Worm (Caenorhabditis elegans): ENCODE data around the gene AC7.3.

The AC7.3 gene

DNA sequence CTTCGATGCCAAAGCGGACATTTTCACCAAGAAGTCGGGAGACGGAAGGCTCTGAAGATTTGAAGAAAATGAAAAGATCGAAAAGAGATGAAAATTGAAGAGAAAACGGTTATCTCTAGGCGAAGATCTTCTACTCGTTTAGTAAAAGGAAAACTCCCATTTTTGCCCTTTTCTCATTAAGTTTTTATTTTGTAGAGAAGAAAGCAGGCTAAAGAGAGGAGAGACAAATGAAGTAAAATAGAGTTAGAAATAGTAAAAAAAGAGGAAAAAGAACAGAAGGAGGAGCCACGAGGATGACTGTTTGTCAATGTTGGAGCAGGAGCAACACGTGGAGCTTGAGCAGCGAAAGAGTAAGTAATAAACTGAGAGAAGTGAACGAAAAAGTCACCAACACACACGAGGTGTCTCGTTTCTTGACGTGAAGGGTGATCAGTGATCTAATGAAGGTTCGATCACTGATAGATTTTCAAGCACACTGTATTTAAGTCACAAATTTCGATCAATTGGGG is 22.8 kb upstream of the AC7.3 start, which contains the start of gene ivd-1:
Gene ivd-1, minus strand, starts transcription at position 51 of the 509 bp plus-strand sequence.
- no peak for TF ChIP-seq unc-62 (GFP tag; optimal IDR thresholded peaks at IDR 0.05)

DNA sequence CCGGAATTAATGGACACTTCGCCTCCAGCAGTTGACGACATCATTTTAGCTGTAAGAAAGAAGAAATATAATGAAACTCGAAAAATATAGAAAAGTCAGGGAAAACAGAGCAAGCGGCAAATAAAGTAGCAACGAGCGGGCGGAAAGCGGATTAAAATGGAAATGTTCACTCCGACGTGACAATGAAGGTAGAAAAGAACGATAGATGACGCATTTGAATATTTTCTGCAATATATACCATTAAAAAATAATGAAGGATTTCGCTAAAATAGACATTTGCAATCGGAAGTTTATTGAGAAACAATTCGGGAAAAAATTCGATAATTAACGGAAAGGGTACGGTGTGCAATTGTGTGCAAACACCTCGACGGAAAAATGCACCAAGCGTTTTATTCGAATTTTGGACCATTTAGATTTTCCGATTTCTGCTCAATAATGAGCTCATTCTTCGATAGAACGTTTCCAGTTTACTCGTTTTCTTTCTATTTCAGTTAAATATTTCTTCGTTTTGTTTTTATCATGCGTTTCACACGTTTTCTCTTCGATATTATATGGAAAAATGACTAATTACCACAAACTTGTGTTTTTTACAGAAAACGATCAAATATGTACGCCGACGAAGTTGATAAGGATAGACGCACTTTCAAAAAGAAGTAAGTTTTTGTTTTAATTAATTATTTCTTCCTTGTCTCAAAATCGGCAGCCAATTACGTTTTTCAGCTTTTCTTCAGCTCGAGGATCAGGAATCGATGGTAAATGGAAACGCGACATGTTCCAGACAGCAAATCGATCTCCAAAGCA is 20.4 kb upstream of the AC7.3 start, which contains the start of the genes snpn-1 and C02B10.4:
Gene snpn-1, minus strand, starts transcription at position 51 of the 801 bp plus-strand sequence.
Gene C02B10.4, plus strand, starts transcription at position 594 of the 801 bp plus-strand sequence.
- TF ChIP-seq unc-62 (GFP tag; optimal IDR thresholded peaks at IDR 0.05), result no peak

DNA sequence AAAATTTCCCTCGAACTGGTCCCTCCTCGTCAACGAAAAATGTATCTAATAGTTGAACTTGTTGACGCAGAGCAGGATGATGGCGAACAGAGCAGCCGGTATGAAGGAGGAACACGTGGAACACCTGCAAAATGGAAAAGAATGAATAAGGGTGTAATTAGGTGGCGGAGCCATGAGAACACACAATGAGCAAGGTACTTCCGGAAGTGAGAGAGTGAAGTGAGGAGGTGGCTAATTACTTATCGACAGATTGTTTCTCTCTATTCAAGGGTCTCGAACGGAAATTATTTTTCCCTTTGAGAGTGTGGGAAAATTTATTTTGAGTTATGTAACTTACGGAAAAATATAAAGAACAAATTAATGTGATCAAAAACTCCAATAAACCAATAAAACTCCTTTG is 18.2 kb upstream of the AC7.3 start:
- no peak for TF ChIP-seq unc-62 (GFP tag; optimal IDR thresholded peaks at IDR 0.05)

DNA sequence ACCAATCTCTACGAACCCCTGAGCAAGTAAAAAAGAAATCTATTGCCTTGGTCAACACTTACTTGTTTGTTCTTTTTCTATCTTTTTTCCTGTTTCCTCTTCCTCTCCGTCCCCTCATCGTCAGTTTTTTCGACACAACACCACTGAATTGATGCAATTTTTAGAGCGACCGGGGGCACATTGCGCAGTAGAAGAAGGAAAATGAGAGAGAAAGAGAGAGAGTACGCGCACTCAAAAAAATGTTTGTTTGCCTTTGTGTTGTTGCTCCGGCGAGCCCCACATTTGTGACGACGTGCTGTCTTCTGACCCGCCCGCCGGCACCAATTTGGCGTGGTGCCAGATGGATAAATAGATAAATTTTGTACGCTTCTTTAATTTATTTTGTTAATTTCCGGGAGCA is 11.5 kb upstream of the AC7.3 start:
- no peak for TF ChIP-seq unc-62 (GFP tag; optimal IDR thresholded peaks at IDR 0.05)

DNA sequence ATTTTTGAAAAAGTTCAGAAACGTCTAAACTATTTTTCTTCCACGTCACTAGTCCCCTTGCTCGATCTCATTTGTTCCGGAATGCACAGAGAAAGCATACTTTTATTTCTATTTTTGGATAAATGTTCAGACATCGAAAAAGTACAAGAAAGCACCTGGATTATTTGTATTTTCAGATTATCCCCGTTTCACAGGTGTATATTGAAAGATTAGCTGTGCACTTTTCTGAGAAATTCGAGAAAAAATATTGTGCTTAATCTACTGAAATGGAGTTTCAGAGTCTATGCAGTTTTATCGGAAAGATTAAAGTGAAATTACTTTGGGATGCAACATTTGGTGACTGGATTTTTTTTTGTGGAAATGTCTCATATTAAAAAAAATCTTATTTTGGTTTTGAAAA is 9.7 kb upstream of the AC7.3 start:
- TF ChIP-seq unc-62 (GFP tag; optimal IDR thresholded peaks at IDR 0.05), result no peak

DNA sequence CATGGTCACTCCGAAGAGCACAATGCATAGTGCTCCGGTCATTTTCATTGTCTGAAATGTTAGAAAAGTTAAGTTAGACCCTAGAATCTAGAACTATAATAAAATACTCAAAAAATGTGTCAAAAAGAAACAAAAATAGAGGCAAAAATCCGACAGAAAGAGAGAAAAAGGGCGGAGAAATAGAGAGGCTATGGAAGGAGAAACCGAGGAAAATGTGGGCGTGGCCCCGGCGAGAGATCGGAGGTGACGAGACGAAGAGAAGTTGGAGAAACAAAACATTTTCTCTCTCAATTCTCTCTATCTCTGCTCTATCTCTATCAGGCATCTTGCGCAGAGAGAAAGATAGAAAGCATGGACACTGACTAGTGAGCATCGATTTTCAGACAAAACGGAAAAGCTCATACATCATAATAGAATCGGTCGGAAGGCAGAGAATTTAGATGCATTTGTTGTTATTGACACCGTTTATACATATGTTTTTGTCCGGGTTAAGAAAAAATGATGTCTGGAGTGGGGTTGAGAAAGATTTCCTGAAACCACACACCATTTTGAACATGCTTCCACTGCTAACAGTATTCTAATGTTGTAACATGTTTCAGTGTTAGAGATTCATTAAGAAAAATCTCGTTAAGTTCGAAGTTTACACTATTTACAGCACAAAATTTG is 8.3 kb upstream of the AC7.3 start, which contains the start of gene C02B10.3:
Gene C02B10.3, minus strand, starts transcription at position 51 of the 666 bp plus-strand sequence.
- TF ChIP-seq unc-62 (GFP tag; optimal IDR thresholded peaks at IDR 0.05), result no peak

DNA sequence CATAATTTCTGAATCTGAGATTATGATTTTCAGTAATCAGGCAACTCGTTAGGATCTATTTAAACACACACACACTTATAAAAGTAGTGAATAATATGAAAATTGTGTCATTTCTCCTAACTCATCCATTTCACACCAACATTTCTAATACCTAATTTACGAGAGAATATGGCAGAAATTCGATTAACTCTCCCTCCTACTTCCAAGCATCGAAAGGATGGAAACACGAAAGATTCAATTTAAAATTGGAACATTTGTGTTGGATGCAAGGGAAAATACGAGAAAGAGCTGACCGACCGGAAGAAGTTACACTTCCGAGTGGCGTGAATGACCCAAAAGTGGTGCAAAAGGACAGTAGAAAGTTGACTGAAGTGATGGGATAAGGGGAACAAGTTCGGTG is 2.7 kb upstream of the AC7.3 start:
- TF ChIP-seq unc-62 (GFP tag; optimal IDR thresholded peaks at IDR 0.05), result no peak

DNA sequence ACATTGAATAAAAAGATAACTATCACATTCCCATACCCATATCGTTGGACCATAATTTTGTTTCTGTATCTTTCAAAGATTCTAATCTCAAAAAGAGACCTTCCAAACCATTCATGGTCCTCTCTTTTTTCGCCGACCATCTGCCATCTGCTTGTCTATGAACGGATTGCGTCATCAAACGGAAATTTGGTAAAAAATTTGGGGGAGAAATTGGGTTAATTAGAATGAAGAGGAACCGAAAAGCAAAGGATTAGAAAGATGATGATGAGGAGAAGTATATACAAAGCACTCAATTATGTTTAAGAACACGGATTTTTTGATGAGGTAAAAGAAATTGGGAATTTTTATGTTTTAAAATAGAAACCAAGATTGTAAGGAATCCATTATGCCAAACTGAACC is 1.7 kb upstream of the AC7.3 start:
- no peak for TF ChIP-seq unc-62 (GFP tag; optimal IDR thresholded peaks at IDR 0.05)

DNA sequence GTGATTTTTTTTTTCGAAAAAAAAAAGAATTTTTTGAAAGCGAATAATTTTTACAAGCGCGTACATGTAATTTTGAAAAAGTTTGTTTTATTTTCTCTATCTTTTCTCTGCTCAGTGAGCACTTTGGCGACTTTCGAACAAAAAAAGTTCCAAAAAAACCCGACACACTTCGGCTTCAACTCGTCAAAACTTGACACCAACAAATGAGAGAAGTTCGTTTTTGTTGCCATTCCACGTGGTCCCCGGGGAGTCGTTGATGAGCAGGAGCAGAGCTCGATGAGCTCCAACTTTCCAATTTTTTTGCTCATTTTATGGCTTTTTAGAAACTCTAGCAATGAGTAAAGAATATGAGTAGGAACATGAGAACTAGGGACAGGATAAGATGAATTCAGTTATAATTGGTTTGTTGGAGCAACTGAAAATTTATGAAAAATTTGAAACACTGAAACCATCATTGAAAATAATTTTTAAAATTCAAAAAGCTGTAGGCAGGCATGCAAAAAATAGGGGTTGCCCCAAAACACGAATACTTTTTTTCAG is 1.2 kb upstream of the AC7.3 start:
- TF ChIP-seq unc-62 (GFP tag; optimal IDR thresholded peaks at IDR 0.05), result no peak

DNA sequence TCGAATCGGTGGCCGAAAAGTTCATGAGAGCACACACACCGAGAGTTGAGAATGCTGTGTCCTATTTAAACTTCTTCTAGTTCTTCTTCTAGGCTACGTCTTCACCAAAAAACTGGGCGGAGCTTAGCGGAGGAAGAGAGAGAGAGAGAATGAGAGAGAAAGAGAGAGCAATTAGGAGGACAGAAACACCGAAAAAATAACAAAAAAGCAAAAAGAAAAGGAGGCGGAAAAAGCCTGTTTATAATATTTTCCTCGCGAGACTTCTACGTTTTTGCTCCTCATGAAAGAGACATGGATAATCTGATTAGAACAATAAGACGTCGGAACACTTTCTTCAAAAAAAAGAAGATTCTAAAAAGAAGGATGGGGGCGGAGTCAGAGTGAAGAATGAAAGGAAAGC is 10.4 kb downstream of the AC7.3 start, which contains the start of gene tkr-3:
Gene tkr-3, minus strand, starts transcription at position 101 of the 400 bp plus-strand sequence.
- TF ChIP-seq unc-62 (GFP tag; optimal IDR thresholded peaks at IDR 0.05), result no peak

DNA sequence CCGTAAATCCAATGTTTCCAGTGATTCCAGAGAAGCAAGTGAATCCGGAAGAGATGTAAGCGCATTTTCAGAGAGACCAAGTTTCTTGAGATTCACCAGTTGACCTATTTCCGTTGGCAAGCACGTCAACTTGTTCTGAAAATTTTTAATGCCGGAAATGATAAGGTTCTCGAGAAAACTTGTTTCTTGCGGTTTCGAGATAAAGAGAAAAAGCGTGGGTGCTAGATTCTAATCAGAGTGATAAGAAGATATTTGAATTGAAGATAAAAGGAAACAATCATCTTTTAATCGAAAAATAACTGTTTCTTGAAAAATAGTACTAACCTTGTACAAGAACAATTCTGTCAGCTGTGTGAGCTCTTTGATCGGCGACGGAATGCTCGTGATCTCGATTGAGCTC is 20.1 kb downstream of the AC7.3 start:
- TF ChIP-seq unc-62 (GFP tag; optimal IDR thresholded peaks at IDR 0.05), result no peak

DNA sequence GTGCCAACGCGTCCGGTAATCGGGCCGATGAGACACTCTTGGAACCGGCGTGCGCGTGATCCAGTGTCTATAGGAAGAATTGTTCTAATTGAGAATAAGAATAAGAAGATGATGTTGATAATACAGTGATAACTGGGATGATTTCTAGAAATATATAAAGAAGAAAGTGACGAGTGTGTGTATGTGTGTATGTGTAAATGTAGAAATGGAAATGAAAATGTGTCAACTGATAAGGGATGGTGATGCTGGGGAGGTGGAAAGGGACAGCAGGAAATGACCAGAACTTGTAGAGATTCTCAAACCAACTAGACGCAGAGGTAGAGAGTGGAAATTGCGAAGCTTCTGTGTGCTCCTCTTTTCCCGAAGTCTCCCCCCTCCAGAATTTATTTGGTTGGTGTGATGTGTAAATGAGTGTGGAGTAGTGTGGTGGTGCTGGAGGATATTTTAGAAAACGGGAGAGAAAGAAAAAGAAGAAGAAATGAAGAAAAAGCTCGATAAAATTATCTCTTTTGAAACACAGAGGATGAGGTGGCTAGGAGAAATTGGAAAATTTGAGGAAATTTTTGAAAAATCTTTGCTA is 22.2 kb downstream of the AC7.3 start:
- no peak for TF ChIP-seq unc-62 (GFP tag; optimal IDR thresholded peaks at IDR 0.05)

DNA sequence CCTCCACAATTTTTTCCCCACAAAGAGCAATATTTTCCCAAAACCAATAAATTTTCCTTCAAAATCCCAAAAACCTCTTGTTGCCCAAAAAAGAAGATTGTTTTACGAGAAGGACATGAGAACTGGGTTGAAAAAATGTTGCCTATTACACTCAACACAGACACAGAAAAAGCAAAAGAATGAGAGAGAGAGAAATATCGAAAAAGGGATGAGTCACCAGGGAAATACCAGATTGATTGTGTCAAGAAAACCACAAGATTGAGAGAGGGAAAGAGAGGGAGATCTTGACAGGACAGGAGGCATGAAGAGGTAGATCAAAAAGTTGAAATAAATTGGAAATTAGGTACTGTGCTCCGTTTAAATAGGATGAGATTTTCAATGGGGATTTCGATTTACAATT is 23.2 kb downstream of the AC7.3 start:
- no peak for TF ChIP-seq unc-62 (GFP tag; optimal IDR thresholded peaks at IDR 0.05)

DNA sequence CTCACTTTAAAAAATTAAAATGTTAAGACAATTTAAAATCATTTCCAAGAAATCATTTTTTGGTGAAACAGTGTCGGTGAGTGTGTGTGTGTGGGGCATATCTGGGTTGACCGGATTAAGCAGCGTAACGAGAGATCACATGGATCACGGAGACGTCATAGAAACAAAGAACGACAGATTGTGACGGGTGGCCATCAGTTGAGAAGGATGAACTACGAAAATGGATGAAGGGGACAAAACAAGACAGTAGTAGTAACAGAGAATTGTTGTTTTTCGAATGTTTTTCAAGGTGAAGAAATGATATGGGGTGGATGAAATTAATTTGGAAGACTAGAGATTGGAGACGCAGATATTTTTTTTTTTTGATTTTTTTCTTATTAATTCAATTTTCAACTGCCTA is 24.9 kb downstream of the AC7.3 start:
- TF ChIP-seq unc-62 (GFP tag; optimal IDR thresholded peaks at IDR 0.05), result no peak

DNA sequence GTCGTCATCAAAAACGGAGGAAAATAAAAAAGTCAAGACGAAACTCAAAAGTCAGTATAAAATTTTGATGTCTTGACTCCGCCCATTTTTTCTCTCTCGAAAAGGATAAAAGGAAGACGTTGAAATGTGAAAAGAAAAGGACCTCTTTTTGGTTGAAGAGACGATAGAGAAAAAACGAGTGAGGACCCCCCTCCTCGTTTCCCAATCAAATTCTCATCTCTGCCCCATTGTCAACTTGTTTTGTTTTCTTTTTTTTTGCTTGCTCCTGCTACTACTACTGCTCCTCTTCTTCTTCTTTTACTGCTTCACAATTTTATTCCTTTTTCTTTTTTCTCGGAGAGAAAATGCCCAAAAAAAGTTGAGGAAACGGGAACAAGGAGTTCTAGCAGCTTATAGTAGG is 26.2 kb downstream of the AC7.3 start:
- no peak for TF ChIP-seq unc-62 (GFP tag; optimal IDR thresholded peaks at IDR 0.05)

DNA sequence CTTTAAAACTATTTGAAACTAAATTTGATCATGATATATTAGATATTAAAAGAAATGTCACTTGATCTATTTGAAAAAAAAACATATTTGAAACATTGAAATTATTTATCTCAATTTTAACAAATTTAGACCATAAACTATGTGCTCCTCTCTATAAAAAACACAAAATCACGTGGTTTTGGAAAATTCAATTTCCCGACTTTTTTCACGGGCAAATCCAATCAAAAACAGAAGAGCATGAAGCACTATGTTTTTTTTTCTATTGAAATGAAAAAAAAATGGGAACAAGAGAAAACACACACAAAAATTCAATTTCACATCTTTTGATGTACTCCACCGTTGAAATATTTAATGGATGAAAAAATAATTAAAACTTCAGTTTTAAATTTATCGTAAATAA is 27.6 kb downstream of the AC7.3 start:
- no peak for TF ChIP-seq unc-62 (GFP tag; optimal IDR thresholded peaks at IDR 0.05)
